Worm (Caenorhabditis elegans) whole organism, L4/young adult: Measurements from ENCODE around the gene acs-11.

Source experiments
- W03F9.2 ChIP-seq: fragments of 150-350 bp; optimal IDR thresholded peaks from 2 replicates; lab custom pipeline; 2014; ENCODE audit warnings: missing biosample characterization, missing genetic modification characterization
- dao-5 ChIP-seq: sonication (generic microtip); optimal IDR thresholded peaks from 2 replicates; lab custom pipeline; 2016; ENCODE audit warnings: missing genotype, missing genetic modification characterization, moderate library complexity, missing compliant biosample characterization
- him-1 ChIP-seq: sonication (generic microtip); optimal IDR thresholded peaks from 2 replicates; lab custom pipeline; 2016; ENCODE audit warnings: missing genotype, missing genetic modification reagents, missing genetic modification characterization, missing compliant biosample characterization

DNA sequence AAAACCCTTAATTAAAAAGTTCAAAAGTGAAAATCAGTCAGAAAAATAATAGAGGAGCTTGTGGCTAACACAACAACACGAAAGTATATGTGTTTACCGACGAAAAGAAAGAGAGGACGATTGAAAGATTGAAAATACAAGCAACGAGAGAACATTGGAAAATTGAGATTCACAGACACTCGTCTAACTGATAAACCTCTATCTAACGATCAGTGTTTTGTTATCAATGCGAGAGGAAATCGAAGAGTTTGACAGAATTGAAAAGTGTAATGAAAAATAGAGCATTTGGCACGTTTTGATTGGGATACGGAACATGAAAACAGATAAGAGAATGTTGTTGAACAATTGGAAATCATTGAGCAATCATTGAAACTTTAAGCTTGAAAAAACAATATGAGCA, 13.2 kb upstream of the acs-11 start:
- no peak for TF ChIP-seq dao-5
- TF ChIP-seq him-1 (tag; lab: Kevin White, UChicago): no peak
- TF ChIP-seq W03F9.2 (tag; lab: Kevin White, UChicago): peak; percentile 29
